Worm (Caenorhabditis elegans): Measurements from ENCODE around the gene glb-31.

DNA sequence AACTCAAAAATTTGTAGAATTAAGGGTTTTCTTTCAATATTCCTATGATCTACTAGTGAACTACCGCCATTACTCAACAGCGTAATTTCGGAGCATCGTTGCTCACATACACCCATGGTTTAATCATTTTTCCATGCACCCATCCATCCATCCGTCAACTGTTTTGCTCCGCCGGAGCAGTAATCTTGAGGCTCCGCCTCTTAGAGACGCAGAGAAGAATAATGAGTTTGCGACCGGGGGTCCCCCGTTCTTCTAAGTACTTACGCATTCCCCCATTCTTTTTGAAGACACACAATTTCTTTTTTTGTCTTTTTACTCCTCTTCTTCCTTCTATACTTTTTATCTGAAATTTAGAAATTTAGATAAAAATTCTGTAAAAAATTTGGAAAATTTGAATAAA is 36.7 kb upstream of the glb-31 start:
- TF ChIP-seq ref-1 (GFP tag; conservative IDR thresholded peaks at IDR 0.05), result no peak
- TF ChIP-seq flt-1 (GFP tag; IDR thresholded peaks at IDR 0.05), result no peak
- no peak for TF ChIP-seq med-1 (GFP tag; optimal IDR thresholded peaks at IDR 0.05; ENCODE audit: insufficient read depth)
- TF ChIP-seq ztf-29 (GFP tag; IDR thresholded peaks at IDR 0.05), result no peak
